Fruit fly (Drosophila melanogaster) whole organism: Measurements from ENCODE around the gene mus301.

Experiments
- CG8478 ChIP-seq: fragments of >200 bp; optimal IDR thresholded peaks from 2 replicates; lab custom pipeline; 2018; ENCODE audit warnings: inconsistent platforms
- EcR ChIP-seq, 2 experiments: fragments of >200 bp; optimal IDR thresholded peaks; 2 replicates each; lab custom pipeline; 2017; ENCODE audit warnings: missing biosample characterization in 2 of 2, missing genetic modification characterization in 2 of 2, missing genetic modification reagents in 2 of 2
- pan ChIP-seq: fragments of >200 bp; optimal IDR thresholded peaks from 2 replicates; lab custom pipeline; 2017
- psq ChIP-seq: fragments of >200 bp; optimal IDR thresholded peaks from 2 replicates; lab custom pipeline; 2017
- usp ChIP-seq: fragments of >200 bp; optimal IDR thresholded peaks from 2 replicates; lab custom pipeline; 2017; ENCODE audit warnings: missing biosample characterization, missing genetic modification characterization, mixed read lengths

- TF ChIP-seq pan (lab: Kevin White, UChicago): no peak
- no peak for TF ChIP-seq usp
- TF ChIP-seq CG8478 (lab: Kevin White, UChicago): no peak
- TF ChIP-seq EcR (GFP tag; optimal IDR thresholded peaks at IDR 0.05; lab: Kevin White, UChicago): no peak
- no peak for TF ChIP-seq psq
Observed at dm6 chr3L:8108886-8109285, 28.7 kb upstream of the mus301 start, which contains the start of gene fan.
